Fruit fly (Drosophila melanogaster): ENCODE measurements around the gene CG17110.

Gene CG17110

DNA sequence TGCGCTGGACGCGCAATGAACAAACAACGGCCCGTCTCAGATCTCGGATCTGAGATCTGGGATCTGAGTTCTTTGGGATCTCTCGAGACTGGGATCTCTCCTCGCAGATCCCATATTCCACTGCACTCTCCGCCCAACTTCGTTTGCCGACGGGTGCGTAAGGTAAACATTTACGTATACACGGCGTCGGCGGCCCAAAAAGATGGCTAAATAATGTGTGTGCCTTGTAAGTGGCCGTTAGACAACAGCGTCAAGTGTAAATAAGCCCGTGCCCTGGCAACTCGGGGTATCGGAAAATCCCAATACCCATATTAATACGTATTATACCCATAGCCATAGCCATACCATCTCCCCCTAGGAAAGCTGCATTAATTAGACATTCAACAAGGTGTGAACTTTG is 43.2 kb downstream of the CG17110 start:
- TF ChIP-seq psq (optimal IDR thresholded peaks at IDR 0.05): no peak
- TF ChIP-seq h (optimal IDR thresholded peaks at IDR 0.05): no peak
- TF ChIP-seq Sin3A (optimal IDR thresholded peaks at IDR 0.05): no peak
- TF ChIP-seq insv (optimal IDR thresholded peaks at IDR 0.05): no peak
- no peak for TF ChIP-seq Myc (optimal IDR thresholded peaks at IDR 0.05)
- no peak for TF ChIP-seq ttk (optimal IDR thresholded peaks at IDR 0.05)

DNA sequence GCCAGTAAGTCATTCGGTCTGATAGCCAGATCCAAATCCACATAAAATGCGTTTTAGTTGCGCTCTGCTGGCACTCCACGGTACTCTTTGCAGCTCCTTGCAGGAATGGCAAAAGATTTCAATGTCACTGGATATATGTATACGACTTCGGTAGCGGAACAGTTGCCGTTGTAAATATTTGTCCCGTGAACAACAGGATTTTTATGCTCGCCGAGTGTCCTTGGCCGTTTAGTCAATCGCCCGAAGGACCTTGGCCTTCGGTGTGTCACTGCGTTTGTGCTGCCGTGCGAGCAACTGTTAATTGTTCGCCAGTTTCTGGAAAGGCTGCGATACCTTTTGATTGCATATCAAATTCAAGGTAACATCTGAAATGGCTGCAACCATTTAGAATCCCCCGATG is 46.9 kb downstream of the CG17110 start:
- TF ChIP-seq ttk (optimal IDR thresholded peaks at IDR 0.05): no peak
- no peak for TF ChIP-seq psq (optimal IDR thresholded peaks at IDR 0.05)
- TF ChIP-seq Sin3A (optimal IDR thresholded peaks at IDR 0.05): no peak
- TF ChIP-seq Myc (optimal IDR thresholded peaks at IDR 0.05): no peak
- TF ChIP-seq insv (optimal IDR thresholded peaks at IDR 0.05): no peak
- TF ChIP-seq h (optimal IDR thresholded peaks at IDR 0.05): no peak

DNA sequence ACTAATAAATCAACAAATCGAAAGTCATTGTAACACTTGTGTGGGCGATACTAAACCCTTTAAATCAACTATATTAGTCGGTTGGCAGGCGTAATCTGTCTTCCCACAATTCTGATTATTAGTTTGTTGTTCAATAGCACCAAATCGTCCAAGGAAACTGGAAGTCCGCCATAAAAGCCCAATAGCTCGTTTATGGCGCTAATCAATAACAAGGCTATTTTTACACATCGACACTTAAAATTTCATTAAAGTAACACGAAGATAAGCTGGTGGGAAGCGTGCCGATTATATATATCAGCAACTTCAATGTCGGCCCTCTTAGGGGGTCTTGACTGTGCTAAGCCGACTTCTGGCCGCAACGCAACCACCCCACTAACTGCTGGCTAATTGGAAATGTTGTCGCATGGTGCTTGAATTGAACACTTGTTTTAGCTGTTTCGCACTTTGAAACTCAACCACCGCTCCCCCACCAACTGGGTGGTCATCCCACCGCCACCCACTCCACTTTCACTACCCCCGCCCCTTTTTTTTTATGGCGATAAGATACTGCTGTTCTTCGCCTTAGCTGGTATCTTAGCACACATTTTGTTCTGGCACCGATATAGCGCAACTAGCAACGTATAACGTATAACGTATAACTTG is 47.6 kb downstream of the CG17110 start:
- TF ChIP-seq ttk (optimal IDR thresholded peaks at IDR 0.05): no peak
- TF ChIP-seq psq (optimal IDR thresholded peaks at IDR 0.05): no peak
- TF ChIP-seq insv (optimal IDR thresholded peaks at IDR 0.05): no peak
- TF ChIP-seq Myc (optimal IDR thresholded peaks at IDR 0.05): no peak
- TF ChIP-seq Sin3A (optimal IDR thresholded peaks at IDR 0.05): no peak
- TF ChIP-seq h (optimal IDR thresholded peaks at IDR 0.05): no peak

DNA sequence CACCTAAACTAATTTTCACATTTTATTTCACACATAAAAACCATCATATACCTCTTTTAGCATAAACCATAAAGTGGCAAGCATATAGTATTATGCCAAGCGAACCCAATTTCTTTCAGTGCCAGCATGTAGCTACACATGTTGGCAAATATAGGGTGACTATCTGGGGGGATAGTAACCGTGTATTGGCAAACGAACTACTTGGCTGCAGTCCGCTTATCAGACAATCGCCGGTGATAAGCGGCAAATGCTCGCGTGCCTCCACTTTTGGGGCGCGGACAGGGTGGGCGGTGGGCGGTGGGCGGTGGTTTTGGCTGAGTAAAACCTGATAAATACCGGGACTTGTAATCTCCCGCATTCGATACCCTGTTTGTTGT is 48.1 kb downstream of the CG17110 start:
- no peak for TF ChIP-seq psq (optimal IDR thresholded peaks at IDR 0.05)
- TF ChIP-seq insv (optimal IDR thresholded peaks at IDR 0.05): no peak
- TF ChIP-seq Myc (optimal IDR thresholded peaks at IDR 0.05): no peak

DNA sequence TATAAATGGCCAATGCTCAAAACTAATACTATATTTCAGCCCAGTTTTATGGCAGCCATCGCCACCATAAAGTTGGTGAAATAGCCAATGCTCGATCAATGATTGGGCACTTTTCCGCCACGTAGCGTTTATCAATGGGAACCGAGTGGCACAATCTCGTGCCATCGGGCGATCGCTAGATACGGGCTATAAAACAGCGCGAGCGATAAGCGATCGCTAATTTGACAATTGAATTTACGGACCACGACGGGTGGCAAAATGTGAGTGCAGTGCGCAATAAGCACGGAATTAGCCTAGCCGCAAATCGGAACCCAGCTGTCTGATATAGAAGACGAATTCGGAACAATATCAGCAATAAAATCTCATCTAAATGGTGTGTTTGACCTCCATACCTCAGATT is 48.8 kb downstream of the CG17110 start:
- TF ChIP-seq Sin3A (optimal IDR thresholded peaks at IDR 0.05) (no peak), psq (optimal IDR thresholded peaks at IDR 0.05) (no peak), h (optimal IDR thresholded peaks at IDR 0.05) (no peak), ttk (optimal IDR thresholded peaks at IDR 0.05) (no peak), Myc (optimal IDR thresholded peaks at IDR 0.05) (no peak), insv (optimal IDR thresholded peaks at IDR 0.05) (no peak)

DNA sequence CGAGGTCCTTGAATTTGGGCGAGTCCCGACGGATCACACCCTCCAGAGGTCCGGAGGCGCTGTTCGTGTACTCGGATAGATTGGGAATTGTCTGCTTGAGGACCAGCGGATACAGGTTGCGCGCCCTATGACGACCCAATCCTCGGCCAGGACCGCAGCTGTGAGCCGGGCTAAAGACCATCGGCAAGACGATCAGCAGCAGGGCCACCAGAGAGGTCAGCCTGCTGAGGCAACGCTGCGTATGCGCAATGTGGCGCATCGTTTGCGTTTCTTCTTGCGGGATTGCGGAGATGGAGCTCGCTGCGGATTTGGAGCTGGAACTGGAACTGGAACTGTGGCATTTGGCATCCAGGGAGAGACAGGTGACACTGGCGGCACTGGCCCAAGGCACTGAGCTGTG is 49.6 kb downstream of the CG17110 start:
- TF ChIP-seq ttk (optimal IDR thresholded peaks at IDR 0.05) (no peak), Myc (optimal IDR thresholded peaks at IDR 0.05) (no peak), Sin3A (optimal IDR thresholded peaks at IDR 0.05) (no peak), insv (optimal IDR thresholded peaks at IDR 0.05) (no peak), h (optimal IDR thresholded peaks at IDR 0.05) (no peak), psq (optimal IDR thresholded peaks at IDR 0.05) (no peak)

DNA sequence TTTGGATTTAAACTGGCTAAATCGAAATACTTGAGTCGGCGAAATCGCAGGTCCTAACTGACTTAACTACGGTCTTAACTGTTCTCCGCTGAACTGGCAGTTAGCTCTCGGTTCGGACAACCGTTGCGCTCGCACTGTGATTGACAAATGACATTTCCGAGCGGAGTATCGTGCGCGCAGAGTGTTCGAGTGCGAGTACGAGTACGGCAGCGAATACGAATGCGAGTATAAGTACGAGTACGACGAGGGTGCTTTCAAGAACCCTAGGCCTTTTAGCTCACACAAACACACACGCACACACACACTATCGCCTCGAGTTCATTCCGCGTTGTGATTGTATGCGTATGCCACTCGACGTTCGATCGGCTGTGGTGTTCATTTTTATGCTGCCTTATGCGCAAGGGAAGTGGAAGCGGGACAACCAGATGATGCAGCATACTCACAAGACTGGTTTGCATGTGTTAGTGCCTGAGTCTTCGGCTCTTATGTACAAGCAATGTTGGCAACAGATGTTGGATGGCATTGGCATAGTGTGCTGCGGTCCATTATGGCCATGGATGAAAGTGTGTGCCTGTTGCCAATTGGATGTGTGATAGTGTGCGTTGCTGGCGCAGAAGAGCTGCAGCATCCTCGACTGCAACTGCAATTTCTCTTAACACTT is 50.3 kb downstream of the CG17110 start, which contains the start of gene hh:
TSS of gene hh (minus strand) at position 229 of the 661 bp plus-strand sequence.
- TF ChIP-seq ttk (optimal IDR thresholded peaks at IDR 0.05): no peak
- no peak for TF ChIP-seq Myc (optimal IDR thresholded peaks at IDR 0.05)
- TF ChIP-seq h (optimal IDR thresholded peaks at IDR 0.05): no peak
- no peak for TF ChIP-seq psq (optimal IDR thresholded peaks at IDR 0.05)
- no peak for TF ChIP-seq insv (optimal IDR thresholded peaks at IDR 0.05)
- TF ChIP-seq Sin3A (optimal IDR thresholded peaks at IDR 0.05): no peak

DNA sequence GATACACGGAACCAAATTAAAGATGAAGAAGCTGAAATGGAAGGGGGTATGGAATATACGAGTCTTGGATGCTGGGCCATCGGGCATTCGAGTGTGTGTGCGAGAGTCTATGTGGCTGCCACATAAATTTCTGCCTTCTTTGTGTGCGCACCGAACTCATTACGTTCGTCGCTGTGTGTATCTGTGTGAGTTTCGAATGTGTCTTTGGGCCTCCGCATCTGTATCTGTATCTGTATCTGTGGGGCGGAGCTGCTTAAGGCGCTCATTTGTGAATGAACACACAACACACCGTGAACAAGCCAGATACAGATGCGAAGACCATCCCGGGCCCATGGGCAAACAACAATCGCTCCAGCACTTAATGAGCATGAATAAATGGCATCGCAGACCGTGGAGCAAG is 51.9 kb downstream of the CG17110 start:
- TF ChIP-seq Myc (optimal IDR thresholded peaks at IDR 0.05) (no peak), ttk (optimal IDR thresholded peaks at IDR 0.05) (no peak), Sin3A (optimal IDR thresholded peaks at IDR 0.05) (no peak), h (optimal IDR thresholded peaks at IDR 0.05) (no peak), psq (optimal IDR thresholded peaks at IDR 0.05) (no peak), insv (optimal IDR thresholded peaks at IDR 0.05) (no peak)

DNA sequence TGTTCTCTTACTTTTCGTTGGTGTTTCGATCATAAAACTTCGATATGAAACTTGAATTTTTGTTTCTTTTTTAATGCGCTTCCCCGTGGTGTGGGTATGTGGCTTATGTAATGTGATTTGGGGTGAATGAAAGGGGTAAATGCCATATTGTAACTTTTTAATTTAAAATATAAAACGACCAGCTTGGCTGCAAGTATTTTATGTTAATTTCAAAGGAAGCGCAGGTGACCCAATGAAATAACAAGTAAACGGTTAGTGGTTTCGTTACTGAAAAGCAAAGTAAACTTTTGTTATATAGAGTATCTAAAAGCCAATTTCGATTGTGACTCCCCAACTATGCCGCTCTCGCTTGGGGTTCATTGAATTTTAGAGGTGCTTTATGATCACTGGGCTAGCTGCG is 53.1 kb downstream of the CG17110 start:
- TF ChIP-seq psq (optimal IDR thresholded peaks at IDR 0.05) (no peak), ttk (optimal IDR thresholded peaks at IDR 0.05) (no peak), h (optimal IDR thresholded peaks at IDR 0.05) (no peak), Myc (optimal IDR thresholded peaks at IDR 0.05) (no peak), insv (optimal IDR thresholded peaks at IDR 0.05) (no peak), Sin3A (optimal IDR thresholded peaks at IDR 0.05) (no peak)

Measured in Kc167 (cell line).